Worm (Caenorhabditis elegans): ENCODE results near the gene Y37A1A.4.

Gene Y37A1A.4

DNA sequence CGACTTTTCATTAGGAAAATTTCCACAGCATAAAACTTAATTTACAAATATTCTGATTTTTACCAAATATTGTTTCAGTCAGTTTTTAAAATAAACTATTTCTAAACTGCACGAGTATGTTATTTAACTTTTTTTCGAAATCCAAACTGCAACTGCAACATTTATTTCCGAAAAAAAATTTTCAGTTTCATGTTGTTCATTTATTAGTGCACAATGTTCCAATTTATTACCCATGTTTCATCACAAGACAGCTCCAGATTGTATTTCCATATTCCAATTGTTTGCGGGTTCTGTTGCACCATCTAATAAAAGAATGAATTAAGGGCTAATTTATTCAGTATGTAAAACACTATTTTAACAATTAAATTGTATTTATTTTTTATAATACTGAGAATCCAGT lies 7.5 kb downstream of the Y37A1A.4 start:
- TF ChIP-seq dsc-1 (tag; optimal IDR thresholded peaks at IDR 0.05) (no peak), nhr-77 (tag; optimal IDR thresholded peaks at IDR 0.05) (no peak), nhr-90 (tag; optimal IDR thresholded peaks at IDR 0.05; ENCODE audit: poor library complexity) (no peak), ces-1 (GFP tag; optimal IDR thresholded peaks at IDR 0.05) (no peak), lin-13 (GFP tag; optimal IDR thresholded peaks at IDR 0.05) (no peak), mab-9 (GFP tag; IDR thresholded peaks at IDR 0.05) (no peak), C34B4.2 (tag; optimal IDR thresholded peaks at IDR 0.05) (no peak), efl-1 (optimal IDR thresholded peaks at IDR 0.05) (no peak), efl-1 (GFP tag; optimal IDR thresholded peaks at IDR 0.05 in 1 of 2) (no peak), hlh-4 (tag; optimal IDR thresholded peaks at IDR 0.05) (no peak), nhr-76 (tag; optimal IDR thresholded peaks at IDR 0.05) (no peak), elt-3 (tag; optimal IDR thresholded peaks at IDR 0.05) (no peak), ztf-11 (tag; optimal IDR thresholded peaks at IDR 0.05) (no peak)

DNA sequence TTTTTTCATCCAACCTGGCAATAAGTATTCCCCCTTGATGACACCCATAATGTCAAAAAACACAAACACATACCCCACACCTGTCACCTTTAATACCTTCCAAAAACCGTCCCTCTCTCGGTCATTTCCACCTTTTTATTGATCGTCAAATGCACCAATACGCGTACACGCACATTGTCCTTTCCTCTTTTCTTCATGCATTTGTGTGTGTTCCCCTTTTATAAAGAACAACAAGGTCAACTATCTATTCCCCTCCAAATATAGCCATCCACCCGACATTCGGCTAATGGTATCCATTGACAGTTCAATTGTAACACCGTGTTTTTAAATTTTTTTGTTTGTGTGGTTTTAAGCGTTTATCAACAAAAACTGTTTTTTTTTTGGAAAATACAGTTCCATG lies 11.0 kb downstream of the Y37A1A.4 start:
- TF ChIP-seq lin-15B (tag; optimal IDR thresholded peaks at IDR 0.05) (no peak), egl-13 (tag; optimal IDR thresholded peaks at IDR 0.05) (no peak), aha-1 (tag; optimal IDR thresholded peaks at IDR 0.05) (no peak), nhr-12 (tag; optimal IDR thresholded peaks at IDR 0.05) (no peak), hlh-17 (GFP tag; optimal IDR thresholded peaks at IDR 0.05; ENCODE audit: borderline replicate concordance) (no peak), ceh-88 (GFP tag; IDR thresholded peaks at IDR 0.05) (no peak), ceh-63 (GFP tag; optimal IDR thresholded peaks at IDR 0.05) (no peak), hlh-4 (tag; optimal IDR thresholded peaks at IDR 0.05) (no peak), egl-27 (tag; optimal IDR thresholded peaks at IDR 0.05) (no peak), zip-4 (GFP tag; optimal IDR thresholded peaks at IDR 0.05) (no peak), nhr-19 (GFP tag; conservative IDR thresholded peaks at IDR 0.05) (no peak), unc-30 (tag; optimal IDR thresholded peaks at IDR 0.05) (no peak), tbx-2 (tag; optimal IDR thresholded peaks at IDR 0.05) (no peak), skn-1 (tag; optimal IDR thresholded peaks at IDR 0.05) (no peak)

DNA sequence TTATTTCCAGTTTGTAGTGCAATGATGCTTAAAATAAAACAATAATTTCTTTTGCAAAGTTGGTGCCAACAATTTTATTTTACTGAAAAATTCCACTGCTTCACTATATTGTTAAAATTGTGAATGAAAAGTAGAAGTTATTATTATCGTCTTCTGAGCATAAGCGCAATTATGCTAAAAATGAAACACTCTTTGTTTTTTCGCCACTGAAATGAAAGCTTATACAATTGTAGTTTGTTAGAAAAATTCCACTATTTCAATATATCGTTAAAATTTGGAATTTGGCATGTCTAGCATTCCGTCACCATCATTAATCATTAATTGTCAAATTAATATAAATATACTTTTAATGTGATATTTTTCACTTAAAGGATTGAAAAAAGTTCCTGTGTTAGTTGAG lies 19.8 kb downstream of the Y37A1A.4 start:
- TF ChIP-seq aha-1 (tag; optimal IDR thresholded peaks at IDR 0.05) = no peak
- TF ChIP-seq mdl-1 (tag; optimal IDR thresholded peaks at IDR 0.05) = no peak
- no peak for TF ChIP-seq nhr-12 (tag; optimal IDR thresholded peaks at IDR 0.05)
- no peak for TF ChIP-seq nhr-71 (tag; optimal IDR thresholded peaks at IDR 0.05)
- TF ChIP-seq fos-1 (tag; optimal IDR thresholded peaks at IDR 0.05) = no peak
- TF ChIP-seq egl-27 (tag; optimal IDR thresholded peaks at IDR 0.05) = no peak
- TF ChIP-seq nhr-11 (tag; optimal IDR thresholded peaks at IDR 0.05) = no peak
- no peak for TF ChIP-seq ceh-90 (tag; optimal IDR thresholded peaks at IDR 0.05)
- no peak for TF ChIP-seq C16A3.4 (tag; optimal IDR thresholded peaks at IDR 0.05)
- no peak for TF ChIP-seq swsn-7 (tag; optimal IDR thresholded peaks at IDR 0.05)
- TF ChIP-seq C34B4.2 (tag; optimal IDR thresholded peaks at IDR 0.05) = no peak
- no peak for TF ChIP-seq unc-62 (GFP tag; optimal IDR thresholded peaks at IDR 0.05)
- no peak for TF ChIP-seq lin-13 (GFP tag; optimal IDR thresholded peaks at IDR 0.05)
- no peak for TF ChIP-seq sox-4 (tag; optimal IDR thresholded peaks at IDR 0.05)
- no peak for TF ChIP-seq xbp-1 (tag; optimal IDR thresholded peaks at IDR 0.05)
- TF ChIP-seq lin-15B (tag; optimal IDR thresholded peaks at IDR 0.05) = no peak
- TF ChIP-seq lin-14 (GFP tag; optimal IDR thresholded peaks at IDR 0.05) = no peak
- no peak for TF ChIP-seq nhr-237 (tag; optimal IDR thresholded peaks at IDR 0.05)
- no peak for TF ChIP-seq isw-1 (GFP tag; IDR thresholded peaks at IDR 0.05)

ce11 chrIV:13954578-13954977 lies 20.4 kb downstream of the Y37A1A.4 start:
- TF ChIP-seq unc-30 (tag; optimal IDR thresholded peaks at IDR 0.05) (no peak), aly-2 (tag; optimal IDR thresholded peaks at IDR 0.05) (no peak), dpl-1 (GFP tag; optimal IDR thresholded peaks at IDR 0.05) (no peak)

Measured in whole organism, L1 larva.